Fruit fly (Drosophila melanogaster) whole organism, embryonic: ENCODE measurements around the gene CG7724.

ENCODE experiments used
- BtbVII ChIP-seq: fragments of 200-800 bp; sonication (Bioruptor generic); optimal IDR thresholded peaks from 3 replicates; lab custom pipeline; 2017; ENCODE audit warnings: missing biosample characterization, mild to moderate bottlenecking, missing genetic modification characterization
- CG10147 ChIP-seq: fragments of 200-800 bp; sonication (Bioruptor generic); optimal IDR thresholded peaks from 2 replicates; lab custom pipeline; 2019; ENCODE audit warnings: missing biosample characterization, mild to moderate bottlenecking, missing genetic modification characterization, moderate library complexity
- CG10366 ChIP-seq: fragments of 200-800 bp; sonication (Bioruptor generic); IDR thresholded peaks from 2 replicates; pipeline ENCODE4 v1.3.6; 2022; ENCODE audit warnings: missing biosample characterization, missing genetic modification characterization
- CG10431 ChIP-seq: fragments of 200-800 bp; sonication (Bioruptor generic); optimal IDR thresholded peaks from 3 replicates; lab custom pipeline; 2018; ENCODE audit warnings: missing biosample characterization, mild to moderate bottlenecking, missing genetic modification characterization
- CG11695 ChIP-seq: fragments of 200-800 bp; sonication (Bioruptor generic); IDR thresholded peaks from 3 replicates; pipeline ENCODE4 v1.3.6; 2022; ENCODE audit warnings: missing biosample characterization, missing genetic modification characterization
- CG12155 ChIP-seq: fragments of 200-800 bp; sonication (Bioruptor generic); optimal IDR thresholded peaks from 3 replicates; lab custom pipeline; 2016; ENCODE audit warnings: missing biosample characterization, missing genetic modification characterization
- CG12236 ChIP-seq: fragments of 200-800 bp; sonication (Bioruptor generic); optimal IDR thresholded peaks from 2 replicates; lab custom pipeline; 2016; ENCODE audit warnings: missing biosample characterization, missing genetic modification characterization
- CG13287 ChIP-seq: fragments of 200-800 bp; sonication (Bioruptor generic); IDR thresholded peaks from 2 replicates; pipeline ENCODE4 v1.3.6; 2022; ENCODE audit warnings: missing biosample characterization, missing genetic modification characterization; ENCODE audit not compliant: partially characterized antibody
- CG1647 ChIP-seq: fragments of 200-800 bp; sonication (Bioruptor generic); optimal IDR thresholded peaks from 3 replicates; lab custom pipeline; 2016; ENCODE audit warnings: missing biosample characterization, missing genetic modification characterization
- CG18262 ChIP-seq: fragments of 200-800 bp; optimal IDR thresholded peaks from 3 replicates; lab custom pipeline; 2019; ENCODE audit warnings: missing biosample characterization, mild to moderate bottlenecking, missing genetic modification characterization, moderate library complexity
- CG1832 ChIP-seq: fragments of 200-800 bp; sonication (Bioruptor generic); optimal IDR thresholded peaks from 2 replicates; lab custom pipeline; 2017; ENCODE audit warnings: missing biosample characterization, mild to moderate bottlenecking, missing genetic modification characterization, inconsistent platforms
- CG18619 ChIP-seq: fragments of 200-800 bp; sonication (Bioruptor generic); optimal IDR thresholded peaks from 3 replicates; lab custom pipeline; 2017; ENCODE audit warnings: missing biosample characterization, mild to moderate bottlenecking, missing genetic modification characterization
- CG43689 ChIP-seq: fragments of 200-800 bp; sonication (Bioruptor generic); IDR thresholded peaks from 2 replicates; pipeline ENCODE4 v1.3.6; 2022; ENCODE audit warnings: missing biosample characterization, missing genetic modification characterization
- CG4404 ChIP-seq: fragments of 200-800 bp; sonication (Bioruptor generic); IDR thresholded peaks from 2 replicates; pipeline ENCODE4 v1.3.6; 2022; ENCODE audit warnings: missing biosample characterization, missing genetic modification characterization
- CG5245 ChIP-seq: fragments of 200-800 bp; sonication (Bioruptor generic); optimal IDR thresholded peaks from 3 replicates; lab custom pipeline; 2016; ENCODE audit warnings: missing biosample characterization, missing genetic modification characterization
- CG5953 ChIP-seq: fragments of 200-800 bp; sonication (Bioruptor generic); IDR thresholded peaks from 2 replicates; pipeline ENCODE4 v1.3.6; 2022; ENCODE audit warnings: missing biosample characterization, missing genetic modification characterization
- CG6765 ChIP-seq: fragments of 200-800 bp; sonication (Bioruptor generic); optimal IDR thresholded peaks from 3 replicates; lab custom pipeline; 2017; ENCODE audit warnings: missing biosample characterization, mild to moderate bottlenecking, missing genetic modification characterization
- CG8944 ChIP-seq: fragments of 200-800 bp; sonication (Bioruptor generic); optimal IDR thresholded peaks from 3 replicates; lab custom pipeline; 2016; ENCODE audit warnings: missing biosample characterization, missing genetic modification characterization
- CHES-1-like ChIP-seq: fragments of 200-800 bp; sonication (Bioruptor generic); optimal IDR thresholded peaks from 2 replicates; lab custom pipeline; 2016; ENCODE audit warnings: missing biosample characterization, missing genetic modification characterization
- D19B ChIP-seq: fragments of 200-800 bp; sonication (Bioruptor generic); optimal IDR thresholded peaks from 2 replicates; lab custom pipeline; 2017; ENCODE audit warnings: missing biosample characterization, mild to moderate bottlenecking, missing genetic modification characterization
- Dbx ChIP-seq: fragments of 200-800 bp; sonication (Bioruptor generic); IDR thresholded peaks from 3 replicates; pipeline ENCODE4 v1.3.6; 2022; ENCODE audit warnings: missing biosample characterization, missing genetic modification characterization
- Deaf1 ChIP-seq: fragments of 200-800 bp; optimal IDR thresholded peaks from 3 replicates; lab custom pipeline; 2019; ENCODE audit warnings: missing biosample characterization, mild to moderate bottlenecking, missing genetic modification characterization, moderate library complexity
- Doc2 ChIP-seq: fragments of 200-800 bp; sonication (Bioruptor generic); IDR thresholded peaks from 2 replicates; pipeline ENCODE4 v1.3.6; 2022; ENCODE audit warnings: missing biosample characterization, missing genetic modification characterization
- MESR4 ChIP-seq: fragments of 200-800 bp; sonication (Bioruptor generic); optimal IDR thresholded peaks from 2 replicates; lab custom pipeline; 2018; ENCODE audit warnings: missing biosample characterization, mild to moderate bottlenecking, missing genetic modification characterization, moderate library complexity
- Mad ChIP-seq: fragments of 200-800 bp; sonication (Bioruptor generic); optimal IDR thresholded peaks from 2 replicates; lab custom pipeline; 2016; ENCODE audit warnings: missing biosample characterization, missing genetic modification characterization
- Meics ChIP-seq: fragments of 200-800 bp; sonication (Bioruptor generic); optimal IDR thresholded peaks from 2 replicates; lab custom pipeline; 2017; ENCODE audit warnings: missing biosample characterization, mild to moderate bottlenecking, missing genetic modification characterization
- Myb ChIP-seq: fragments of 200-800 bp; sonication (Bioruptor generic); optimal IDR thresholded peaks from 2 replicates; lab custom pipeline; 2016; ENCODE audit warnings: missing biosample characterization, missing genetic modification characterization
- Nf-YC ChIP-seq: fragments of 200-800 bp; optimal IDR thresholded peaks from 3 replicates; lab custom pipeline; 2019; ENCODE audit warnings: missing biosample characterization, mild to moderate bottlenecking, missing genetic modification characterization, moderate library complexity
- Optix ChIP-seq: fragments of 200-800 bp; sonication (Bioruptor generic); IDR thresholded peaks from 3 replicates; pipeline ENCODE4 v1.3.6; 2022; ENCODE audit warnings: missing biosample characterization, missing genetic modification characterization
- Usf ChIP-seq: fragments of 200-800 bp; sonication (Bioruptor generic); optimal IDR thresholded peaks from 2 replicates; lab custom pipeline; 2017; ENCODE audit warnings: missing genotype, missing biosample characterization, missing genetic modification characterization
- ab ChIP-seq: fragments of 200-800 bp; sonication (Bioruptor generic); optimal IDR thresholded peaks from 2 replicates; lab custom pipeline; 2016; ENCODE audit warnings: missing biosample characterization, missing genetic modification characterization
- aop ChIP-seq: fragments of 200-800 bp; sonication (Bioruptor generic); IDR thresholded peaks from 2 replicates; pipeline ENCODE4 v1.3.6; 2022; ENCODE audit warnings: missing biosample characterization, missing genetic modification characterization
- crc ChIP-seq: fragments of 200-800 bp; sonication (Bioruptor generic); optimal IDR thresholded peaks from 2 replicates; lab custom pipeline; 2016; ENCODE audit warnings: missing biosample characterization, missing genetic modification characterization
- eyg ChIP-seq: fragments of 200-800 bp; sonication (Bioruptor generic); optimal IDR thresholded peaks from 3 replicates; lab custom pipeline; 2016; ENCODE audit warnings: missing biosample characterization, missing genetic modification characterization
- ftz-f1 ChIP-seq: fragments of 200-800 bp; sonication (Bioruptor generic); optimal IDR thresholded peaks from 2 replicates; lab custom pipeline; 2016; ENCODE audit warnings: missing biosample characterization, missing genetic modification characterization
- gsb-n ChIP-seq: fragments of 200-800 bp; sonication (Bioruptor generic); optimal IDR thresholded peaks from 3 replicates; lab custom pipeline; 2018; ENCODE audit warnings: missing biosample characterization, mild to moderate bottlenecking, missing genetic modification characterization
- hkb ChIP-seq, 2 experiments: fragments of 200-800 bp in 1 of 2; fragments of >200 bp in 1 of 2; sonication (Bioruptor generic) in 1 of 2; IDR thresholded peaks in 1 of 2; optimal IDR thresholded peaks in 1 of 2; 2 replicates each; pipeline versions ENCODE4 v1.3.6 to Lab custom; 2017 to 2022; ENCODE audit warnings: missing biosample characterization in 1 of 2, missing genetic modification characterization in 1 of 2
- mld ChIP-seq: fragments of 200-800 bp; sonication (Bioruptor generic); IDR thresholded peaks from 3 replicates; pipeline ENCODE4 v1.3.6; 2022; ENCODE audit warnings: missing biosample characterization, missing genetic modification characterization; ENCODE audit not compliant: partially characterized antibody
- nmo ChIP-seq: fragments of 200-800 bp; sonication (Bioruptor generic); optimal IDR thresholded peaks from 2 replicates; lab custom pipeline; 2018; ENCODE audit warnings: missing biosample characterization, mild to moderate bottlenecking, missing genetic modification characterization, moderate library complexity
- odd ChIP-seq: fragments of 200-800 bp; sonication (Bioruptor generic); optimal IDR thresholded peaks from 2 replicates; lab custom pipeline; 2017; ENCODE audit warnings: missing biosample characterization, mild to moderate bottlenecking, missing genetic modification characterization
- p53 ChIP-seq: fragments of 200-800 bp; sonication (Bioruptor generic); optimal IDR thresholded peaks from 2 replicates; lab custom pipeline; 2016; ENCODE audit warnings: missing biosample characterization, missing genetic modification characterization
- psq ChIP-seq: fragments of 200-800 bp; sonication (Bioruptor generic); optimal IDR thresholded peaks from 2 replicates; lab custom pipeline; 2017; ENCODE audit warnings: missing biosample characterization, missing genetic modification characterization
- pum ChIP-seq: fragments of 200-800 bp; sonication (Bioruptor generic); optimal IDR thresholded peaks from 2 replicates; lab custom pipeline; 2016; ENCODE audit warnings: missing biosample characterization, missing genetic modification characterization
- sens-2 ChIP-seq: fragments of 200-800 bp; sonication (Bioruptor generic); IDR thresholded peaks from 2 replicates; pipeline ENCODE4 v1.3.6; 2022; ENCODE audit warnings: missing biosample characterization, missing genetic modification characterization
- slou ChIP-seq: fragments of 200-800 bp; sonication (Bioruptor generic); optimal IDR thresholded peaks from 3 replicates; lab custom pipeline; 2016; ENCODE audit warnings: missing biosample characterization, missing genetic modification characterization
- sna ChIP-seq: fragments of 200-800 bp; sonication (Bioruptor generic); IDR thresholded peaks from 2 replicates; pipeline ENCODE4 v1.3.6; 2022; ENCODE audit warnings: missing biosample characterization, missing genetic modification characterization; ENCODE audit not compliant: partially characterized antibody
- ssp ChIP-seq: fragments of 200-800 bp; sonication (Bioruptor generic); IDR thresholded peaks from 2 replicates; pipeline ENCODE4 v1.3.6; 2022; ENCODE audit warnings: missing biosample characterization, missing genetic modification characterization
- tx ChIP-seq: fragments of 200-800 bp; sonication (Bioruptor generic); optimal IDR thresholded peaks from 2 replicates; lab custom pipeline; 2016; ENCODE audit warnings: missing biosample characterization, missing genetic modification characterization
- unpg ChIP-seq: fragments of 200-800 bp; sonication (Bioruptor generic); optimal IDR thresholded peaks from 3 replicates; lab custom pipeline; 2018; ENCODE audit warnings: missing biosample characterization, mild to moderate bottlenecking, missing genetic modification characterization, moderate library complexity
- vfl ChIP-seq: fragments of 200-800 bp; sonication (Bioruptor generic); optimal IDR thresholded peaks from 2 replicates; lab custom pipeline; 2016; ENCODE audit warnings: missing biosample characterization, missing genetic modification characterization

CG7724 gene

dm6 chr3L:17012017-17012719 is 43.2 kb upstream of the CG7724 start, which contains the start of gene CG3764 (continued):
- peak; percentile 80 for TF ChIP-seq eyg (GFP tag; lab: Kevin White, UChicago)
- peak; percentile 100 for TF ChIP-seq Myb (GFP tag; lab: Kevin White, UChicago)
- peak; percentile 81 for TF ChIP-seq BtbVII
- TF ChIP-seq mld (GFP tag; lab: Robert Waterston, UW), result no peak
- peak; percentile 56 for TF ChIP-seq CG1647 (GFP tag; lab: Kevin White, UChicago)
- peak; percentile 47 for TF ChIP-seq tx (GFP tag; lab: Kevin White, UChicago)
- TF ChIP-seq CG13287 (GFP tag; lab: Robert Waterston, UW), result peak; percentile 61
- TF ChIP-seq CG10431 (GFP tag; lab: Kevin White, UChicago), result peak; percentile 86
- peak; percentile 78 for TF ChIP-seq Nf-YC
- peak; percentile 73 for TF ChIP-seq CG10147 (GFP tag; lab: Kevin White, UChicago)
- TF ChIP-seq crc, result peak; percentile 34
- TF ChIP-seq Dbx, result peak; percentile 62
- peak; percentile 39; the same call in 1 of the 2 replicates for TF ChIP-seq CG5953 (GFP tag; lab: Robert Waterston, UW)
- TF ChIP-seq Usf, result peak; percentile 34
- peak; percentile 77 for TF ChIP-seq Meics (GFP tag; lab: Kevin White, UChicago)
- no peak for TF ChIP-seq CG1832
- TF ChIP-seq sna (GFP tag; lab: Robert Waterston, UW), result no peak
- no peak for TF ChIP-seq CG10366 (GFP tag; lab: Robert Waterston, UW)
- peak; percentile 68 for TF ChIP-seq CG12236
- TF ChIP-seq Deaf1, result peak; percentile 55
- TF ChIP-seq CG5245 (GFP tag; lab: Kevin White, UChicago), result peak; percentile 30
- TF ChIP-seq Optix (GFP tag; lab: Robert Waterston, UW), result no peak
- TF ChIP-seq CG8944, result peak; percentile 50
- TF ChIP-seq CG12155, result no peak
- TF ChIP-seq ssp (GFP tag; lab: Robert Waterston, UW), result no peak
- peak; percentile 10; the same call in 1 of the 2 replicates for TF ChIP-seq CG4404 (GFP tag; lab: Robert Waterston, UW)
- peak; percentile 74 for TF ChIP-seq Mad (GFP tag; lab: Kevin White, UChicago)
- TF ChIP-seq CG18619, result peak; percentile 77
- TF ChIP-seq CG43689 (GFP tag; lab: Robert Waterston, UW), result no peak
- peak; percentile 55; the same call in 1 of the 2 replicates for TF ChIP-seq aop (GFP tag; lab: Robert Waterston, UW)
- no peak for TF ChIP-seq ab (GFP tag; lab: Kevin White, UChicago)
- peak; percentile 89 for TF ChIP-seq odd (GFP tag; lab: Kevin White, UChicago)
- TF ChIP-seq ftz-f1 (GFP tag; lab: Kevin White, UChicago), result peak; percentile 85
- TF ChIP-seq pum (GFP tag; lab: Kevin White, UChicago), result peak; percentile 46
- peak; percentile 63 for TF ChIP-seq unpg (GFP tag; lab: Kevin White, UChicago)
- peak; percentile 77 for TF ChIP-seq p53 (GFP tag; lab: Kevin White, UChicago)
- TF ChIP-seq MESR4, result peak; percentile 77
- no peak for TF ChIP-seq slou (GFP tag; lab: Kevin White, UChicago)
- TF ChIP-seq CHES-1-like (GFP tag; lab: Kevin White, UChicago), result peak; percentile 92
- no peak for TF ChIP-seq hkb (optimal IDR thresholded peaks at IDR 0.05; lab: Kevin White, UChicago)
- TF ChIP-seq hkb (GFP tag; IDR thresholded peaks at IDR 0.05; lab: Robert Waterston, UW), result peak; percentile 70
- TF ChIP-seq nmo (GFP tag; lab: Kevin White, UChicago), result peak; percentile 70
- peak; percentile 67 for TF ChIP-seq CG18262
- peak; percentile 74 for TF ChIP-seq CG11695 (GFP tag; lab: Robert Waterston, UW)
- TF ChIP-seq D19B, result peak; percentile 43
- TF ChIP-seq sens-2 (GFP tag; lab: Robert Waterston, UW), result peak; percentile 46; the same call in 1 of the 2 replicates
- TF ChIP-seq psq (GFP tag; lab: Kevin White, UChicago), result no peak
- peak; percentile 40 for TF ChIP-seq vfl (GFP tag; lab: Kevin White, UChicago)
- TF ChIP-seq CG6765 (GFP tag; lab: Kevin White, UChicago), result peak; percentile 89
- TF ChIP-seq gsb-n (tag; lab: Kevin White, UChicago), result peak; percentile 44
- no peak for TF ChIP-seq Doc2
